Fruit fly (Drosophila melanogaster) whole organism, pupa: ENCODE data around the gene CG34282.

Source experiments
- CG17806 ChIP-seq: fragments of 200-800 bp; sonication (Bioruptor generic); optimal IDR thresholded peaks from 2 replicates; lab custom pipeline; 2018; ENCODE audit warnings: missing biosample characterization, mild to moderate bottlenecking, missing genetic modification characterization, moderate library complexity
- CG8159 ChIP-seq: fragments of 200-800 bp; sonication (Bioruptor generic); optimal IDR thresholded peaks from 3 replicates; lab custom pipeline; 2018; ENCODE audit warnings: missing biosample characterization, mild to moderate bottlenecking, missing genetic modification characterization, moderate library complexity
- EcR ChIP-seq: fragments of 200-800 bp; sonication (Bioruptor generic); optimal IDR thresholded peaks from 3 replicates; lab custom pipeline; 2019; ENCODE audit warnings: missing biosample characterization, missing genetic modification characterization, mild to moderate bottlenecking, moderate library complexity, missing genetic modification reagents

- TF ChIP-seq EcR (no peak), CG17806 (no peak), CG8159 (no peak)
These were observed 14.0 kb upstream of the CG34282 start for dm6 chr3R:18681054-18681453.
